Fruit fly (Drosophila melanogaster): ENCODE data around the gene CG12229.
A peak's percentile ranks its signal among the peaks of the same experiment; 100 is the strongest.

CG12229 gene

dm6 chr3L:17404646-17405045, 31.6 kb downstream of the CG12229 start (continued):
- TF ChIP-seq CG6272 (GFP tag; IDR thresholded peaks at IDR 0.05), result no peak; the same call in 1 of the 2 replicates
- peak; percentile 15 for TF ChIP-seq Hr3 (GFP tag; optimal IDR thresholded peaks at IDR 0.05)
- no peak for TF ChIP-seq pita (GFP tag; optimal IDR thresholded peaks at IDR 0.05)
- TF ChIP-seq CG34224 (GFP tag; IDR thresholded peaks at IDR 0.05; ENCODE audit: partially characterized antibody), result no peak
- TF ChIP-seq cad (GFP tag; optimal IDR thresholded peaks at IDR 0.05), result no peak
- TF ChIP-seq Elba2 (GFP tag; optimal IDR thresholded peaks at IDR 0.05), result no peak
- TF ChIP-seq CG7839 (tag; optimal IDR thresholded peaks at IDR 0.05), result peak; percentile 58
- TF ChIP-seq CG1647 (GFP tag; optimal IDR thresholded peaks at IDR 0.05), result no peak
- no peak for TF ChIP-seq lov (optimal IDR thresholded peaks at IDR 0.05)
- TF ChIP-seq lov (GFP tag; IDR thresholded peaks at IDR 0.05), result no peak
- no peak for TF ChIP-seq dpn (GFP tag; optimal IDR thresholded peaks at IDR 0.05)
- no peak for TF ChIP-seq her (GFP tag; optimal IDR thresholded peaks at IDR 0.05)
- peak; percentile 34 for TF ChIP-seq Sox100B (GFP tag; optimal IDR thresholded peaks at IDR 0.05)
- no peak for TF ChIP-seq psq (GFP tag; optimal IDR thresholded peaks at IDR 0.05)
- no peak for TF ChIP-seq btn (GFP tag; optimal IDR thresholded peaks at IDR 0.05)
- peak; percentile 6 to 12 for TF ChIP-seq Pdp1 (GFP tag; optimal IDR thresholded peaks at IDR 0.05)
- no peak for TF ChIP-seq CG7372 (GFP tag; IDR thresholded peaks at IDR 0.05)
- TF ChIP-seq Fer1 (GFP tag; optimal IDR thresholded peaks at IDR 0.05), result peak; percentile 17
- TF ChIP-seq CG4617 (GFP tag; optimal IDR thresholded peaks at IDR 0.05; ENCODE audit: borderline replicate concordance), result no peak
- TF ChIP-seq Ets65A (GFP tag), result peak; percentile 87
- no peak for TF ChIP-seq Spps (tag; optimal IDR thresholded peaks at IDR 0.05)
- TF ChIP-seq lab (GFP tag; optimal IDR thresholded peaks at IDR 0.05), result peak; percentile 42
- TF ChIP-seq CG3838 (GFP tag; optimal IDR thresholded peaks at IDR 0.05), result no peak
- TF ChIP-seq CG32772 (GFP tag; IDR thresholded peaks at IDR 0.05), result no peak
- peak; percentile 35 for TF ChIP-seq CG9727 (GFP tag; optimal IDR thresholded peaks at IDR 0.05)
- TF ChIP-seq Gug (GFP tag; IDR thresholded peaks at IDR 0.05), result peak; percentile 37; the same call in 1 of the 4 replicates
- no peak for TF ChIP-seq CG13287 (GFP tag; IDR thresholded peaks at IDR 0.05; ENCODE audit: partially characterized antibody)
- peak; percentile 20 for TF ChIP-seq CG12659 (GFP tag; optimal IDR thresholded peaks at IDR 0.05)
- TF ChIP-seq HmgZ (tag; optimal IDR thresholded peaks at IDR 0.05), result no peak
- TF ChIP-seq CG15514 (GFP tag; optimal IDR thresholded peaks at IDR 0.05), result no peak
- peak; percentile 14 for TF ChIP-seq ewg (GFP tag; optimal IDR thresholded peaks at IDR 0.05)
- no peak for TF ChIP-seq Bteb2 (GFP tag; optimal IDR thresholded peaks at IDR 0.05)
- TF ChIP-seq Dp (GFP tag; optimal IDR thresholded peaks at IDR 0.05), result no peak
- no peak for TF ChIP-seq bigmax (GFP tag; optimal IDR thresholded peaks at IDR 0.05)
- TF ChIP-seq tll (GFP tag; optimal IDR thresholded peaks at IDR 0.05), result no peak
- no peak for TF ChIP-seq nau (GFP tag; optimal IDR thresholded peaks at IDR 0.05)
- peak; percentile 72 for TF ChIP-seq gem (tag; optimal IDR thresholded peaks at IDR 0.05)
- TF ChIP-seq CG33213 (GFP tag; optimal IDR thresholded peaks at IDR 0.05), result no peak
- TF ChIP-seq sd (tag; optimal IDR thresholded peaks at IDR 0.05), result no peak
- TF ChIP-seq caup (GFP tag; optimal IDR thresholded peaks at IDR 0.05; ENCODE audit: severe bottlenecking), result no peak
- no peak for TF ChIP-seq eyg (GFP tag; optimal IDR thresholded peaks at IDR 0.05)
- no peak for TF ChIP-seq trh (GFP tag; optimal IDR thresholded peaks at IDR 0.05)
- no peak for TF ChIP-seq otp (GFP tag; IDR thresholded peaks at IDR 0.05)
- peak; percentile 4 for TF ChIP-seq chn (GFP tag; optimal IDR thresholded peaks at IDR 0.05)
- TF ChIP-seq zf30C (GFP tag; optimal IDR thresholded peaks at IDR 0.05), result no peak
- no peak for TF ChIP-seq dan (GFP tag; IDR thresholded peaks at IDR 0.05)
- TF ChIP-seq org-1 (GFP tag; optimal IDR thresholded peaks at IDR 0.05), result peak; percentile 22
- no peak for TF ChIP-seq B-H2 (GFP tag; optimal IDR thresholded peaks at IDR 0.05)
- TF ChIP-seq Atf-2 (GFP tag; optimal IDR thresholded peaks at IDR 0.05), result no peak
- no peak for TF ChIP-seq bbx (GFP tag; IDR thresholded peaks at IDR 0.05; ENCODE audit: partially characterized antibody)
- TF ChIP-seq CG33557 (GFP tag; optimal IDR thresholded peaks at IDR 0.05), result peak; percentile 14
